Fruit fly (Drosophila melanogaster) whole organism, wandering third instar larva: ENCODE measurements around the gene CG13047.

Source experiments
- Dif ChIP-seq: fragments of 200-275, 200-300 bp; sonication (Bioruptor generic); optimal IDR thresholded peaks from 2 replicates; lab custom pipeline; 2018; ENCODE audit warnings: missing biosample characterization, missing genetic modification characterization; ENCODE audit not compliant: partially characterized antibody
- usp ChIP-seq: fragments of >200 bp; optimal IDR thresholded peaks from 2 replicates; lab custom pipeline; 2017; ENCODE audit warnings: missing biosample characterization, missing genetic modification characterization

DNA sequence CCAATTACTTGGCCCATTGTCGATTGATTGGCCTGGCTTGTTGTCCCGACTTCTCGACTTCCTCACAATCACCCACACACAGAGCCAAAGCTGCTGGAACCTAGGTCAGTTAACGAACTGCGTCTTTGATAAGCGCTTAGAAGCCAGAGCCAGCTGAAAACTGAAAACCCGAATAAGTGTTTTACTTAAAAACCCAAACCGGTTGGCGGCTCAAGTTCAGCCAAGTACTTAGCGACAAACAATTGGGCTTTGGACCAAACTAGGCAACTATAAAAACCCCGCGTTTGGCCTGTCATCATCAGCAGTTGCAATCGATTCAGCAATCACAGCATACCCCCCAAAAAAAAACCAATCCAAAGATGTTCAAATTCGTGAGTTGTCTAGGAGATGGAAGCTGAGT is 38.2 kb upstream of the CG13047 start, which contains the start of gene CG13059:
- TF ChIP-seq usp = no peak
- TF ChIP-seq Dif (GFP tag; lab: Kevin White, UChicago) = no peak
